Worm (Caenorhabditis elegans) whole organism, L4 larva: ENCODE data around the gene srxa-18.

Experiments used
- F37D6.2 ChIP-seq: sonication (generic microtip); optimal IDR thresholded peaks from 2 replicates; lab custom pipeline; 2016; ENCODE audit warnings: mild to moderate bottlenecking, missing genetic modification characterization, missing compliant biosample characterization
- R02D3.7 ChIP-seq: fragments of 150-350 bp; sonication (generic microtip); optimal IDR thresholded peaks from 3 replicates; lab custom pipeline; 2014; ENCODE audit warnings: missing biosample characterization, missing genetic modification characterization
- ZK546.5 ChIP-seq, 2 experiments: sonication (generic microtip); optimal IDR thresholded peaks; 2 replicates each; lab custom pipeline; 2017; ENCODE audit warnings: missing biosample characterization in 2 of 2, missing genetic modification characterization in 2 of 2
- aha-1 ChIP-seq: fragments of 150-350 bp; peaks from one replicate; lab custom pipeline; 2014; ENCODE audit warnings: missing biosample characterization, missing genetic modification characterization
- attf-4 ChIP-seq: sonication (generic microtip); optimal IDR thresholded peaks from 3 replicates; lab custom pipeline; 2017; ENCODE audit warnings: missing biosample characterization, missing genetic modification characterization
- ceh-32 ChIP-seq: sonication (generic microtip); optimal IDR thresholded peaks from 2 replicates; lab custom pipeline; 2016; ENCODE audit warnings: mild to moderate bottlenecking, missing genetic modification characterization, missing compliant biosample characterization; ENCODE audit not compliant: poor library complexity
- ctbp-1 ChIP-seq: fragments of 200-800 bp; sonication (Bioruptor generic); IDR thresholded peaks from 2 replicates; pipeline ENCODE4 v1.3.6; 2022; ENCODE audit warnings: missing genetic modification reagents, missing genetic modification characterization, missing compliant biosample characterization
- daf-12 ChIP-seq: fragments of 150-350 bp; optimal IDR thresholded peaks from 2 replicates; lab custom pipeline; 2014; ENCODE audit warnings: missing biosample characterization, missing genetic modification reagents, missing genetic modification characterization
- daf-16 ChIP-seq, 3 experiments: sonication (generic microtip); optimal IDR thresholded peaks; 2 replicates each; lab custom pipeline; 2016 to 2017; ENCODE audit warnings: missing genetic modification characterization in 3 of 3, missing genetic modification reagents in 3 of 3, mild to moderate bottlenecking in 2 of 3, missing compliant biosample characterization in 2 of 3, missing biosample characterization in 1 of 3, moderate library complexity in 1 of 3
- dmd-8 ChIP-seq: fragments of 200-800 bp; sonication (Bioruptor generic); IDR thresholded peaks from 2 replicates; pipeline ENCODE4 v1.3.6; 2022; ENCODE audit warnings: missing genetic modification characterization, missing compliant biosample characterization
- gei-8 ChIP-seq: fragments of 200-800 bp; sonication (Bioruptor generic); optimal IDR thresholded peaks from 2 replicates; lab custom pipeline; 2018; ENCODE audit warnings: mild to moderate bottlenecking, missing genetic modification characterization, missing compliant biosample characterization
- hif-1 ChIP-seq, 2 experiments: sonication (generic microtip); optimal IDR thresholded peaks; 2 replicates each; lab custom pipeline; 2016 to 2017; ENCODE audit warnings: missing compliant biosample characterization in 2 of 2, missing genetic modification characterization in 2 of 2, missing genetic modification reagents in 2 of 2, missing genotype in 2 of 2, mild to moderate bottlenecking in 1 of 2
- hlh-11 ChIP-seq: fragments of 200-800 bp; sonication (Bioruptor generic); optimal IDR thresholded peaks from 2 replicates; lab custom pipeline; 2018; ENCODE audit warnings: mild to moderate bottlenecking, missing genetic modification characterization, missing compliant biosample characterization
- hmg-1.1 ChIP-seq: fragments of 200-800 bp; sonication (Bioruptor generic); IDR thresholded peaks from 2 replicates; pipeline ENCODE4 v1.3.6; 2022; ENCODE audit warnings: missing genetic modification reagents, missing genetic modification characterization, missing compliant biosample characterization
- lin-13 ChIP-seq: fragments of 150-350 bp; optimal IDR thresholded peaks from 2 replicates; lab custom pipeline; 2014; ENCODE audit warnings: missing biosample characterization, missing genetic modification reagents, missing genetic modification characterization
- lin-38 ChIP-seq: fragments of 200-800 bp; sonication (Bioruptor generic); IDR thresholded peaks from 2 replicates; pipeline ENCODE4 v1.3.6; 2022; ENCODE audit warnings: missing genetic modification reagents, missing genetic modification characterization, missing compliant biosample characterization
- lsy-2 ChIP-seq, 2 experiments: fragments of 150-350 bp in 1 of 2; sonication (generic microtip) in 1 of 2; optimal IDR thresholded peaks; 2 replicates each; lab custom pipeline; 2014 to 2017; ENCODE audit warnings: missing biosample characterization in 2 of 2, missing genetic modification characterization in 2 of 2
- mep-1 ChIP-seq: fragments of 150-350 bp; sonication (generic microtip); optimal IDR thresholded peaks from 3 replicates; lab custom pipeline; 2014; ENCODE audit warnings: missing biosample characterization, missing genetic modification characterization
- mes-2 ChIP-seq: sonication (generic microtip); optimal IDR thresholded peaks from 2 replicates; lab custom pipeline; 2016; ENCODE audit warnings: missing genotype, mild to moderate bottlenecking, missing genetic modification characterization, missing compliant biosample characterization; ENCODE audit not compliant: poor library complexity, severe bottlenecking
- nhr-11 ChIP-seq: fragments of 150-350 bp; optimal IDR thresholded peaks from 2 replicates; lab custom pipeline; 2014; ENCODE audit warnings: missing biosample characterization, missing genetic modification characterization
- nhr-76 ChIP-seq: fragments of 150-350 bp; optimal IDR thresholded peaks from 2 replicates; lab custom pipeline; 2014; ENCODE audit warnings: missing biosample characterization, missing genetic modification characterization
- set-16 ChIP-seq: fragments of 200-800 bp; sonication (Bioruptor generic); IDR thresholded peaks from 2 replicates; pipeline ENCODE4 v1.3.6; 2022; ENCODE audit warnings: missing genetic modification reagents, missing genetic modification characterization, missing compliant biosample characterization
- snpc-1.2 ChIP-seq: fragments of 200-800 bp; sonication (Bioruptor generic); IDR thresholded peaks from 2 replicates; pipeline ENCODE4 v1.3.6; 2022; ENCODE audit warnings: missing genetic modification reagents, missing genetic modification characterization, missing compliant biosample characterization
- tra-1 ChIP-seq: fragments of 200-800 bp; sonication (Bioruptor generic); IDR thresholded peaks from 2 replicates; pipeline ENCODE4 v1.3.6; 2022; ENCODE audit warnings: missing genetic modification reagents, missing genetic modification characterization, missing compliant biosample characterization
- unc-130 ChIP-seq: sonication (generic microtip); optimal IDR thresholded peaks from 2 replicates; lab custom pipeline; 2016; ENCODE audit warnings: missing genetic modification reagents, missing genetic modification characterization, missing compliant biosample characterization
- unc-62 ChIP-seq, 3 experiments: fragments of 150-350 bp in 1 of 3; sonication (generic microtip); optimal IDR thresholded peaks in 2 of 3; peaks in 1 of 3; 1 replicate in 1 of 3; 2 replicates in 2 of 3; lab custom pipeline; 2014 to 2017; ENCODE audit warnings: missing biosample characterization in 3 of 3, missing genetic modification characterization in 3 of 3, missing genetic modification reagents in 3 of 3, missing genotype in 1 of 3

The srxa-18 gene

ce11 chrV:10146787-10147186, 26.0 kb upstream of the srxa-18 start:
- TF ChIP-seq mep-1 (tag; lab: Kevin White, UChicago) (no peak), daf-16 (GFP tag; optimal IDR thresholded peaks at IDR 0.05; lab: Kevin White, UChicago) (peak in 1 of 2 experiments; percentile 20), daf-16 (tag; optimal IDR thresholded peaks at IDR 0.05; lab: Kevin White, UChicago) (no peak), hif-1 (tag; optimal IDR thresholded peaks at IDR 0.05; lab: Kevin White, UChicago) (peak in 1 of 2 experiments; percentile 78), unc-62 (GFP tag; optimal IDR thresholded peaks at IDR 0.05 in 1 of 2; lab: Kevin White, UChicago) (peak in 1 of 2 experiments; percentile 19), unc-62 (tag; optimal IDR thresholded peaks at IDR 0.05; lab: Kevin White, UChicago) (no peak), aha-1 (peak; percentile 82), nhr-11 (tag; lab: Kevin White, UChicago) (peak; percentile 35), F37D6.2 (tag; lab: Kevin White, UChicago) (no peak), daf-12 (tag; lab: Kevin White, UChicago) (no peak)

- TF ChIP-seq dmd-8 (GFP tag; lab: Robert Waterston, UW) (no peak), attf-4 (tag; lab: Kevin White, UChicago) (no peak), ZK546.5 (tag; optimal IDR thresholded peaks at IDR 0.05; lab: Kevin White, UChicago) (no peak), ceh-32 (tag; lab: Kevin White, UChicago) (no peak), ctbp-1 (GFP tag; lab: Robert Waterston, UW) (no peak), aha-1 (peak; percentile 11), hmg-1.1 (GFP tag; lab: Robert Waterston, UW) (no peak), hlh-11 (tag; lab: Kevin White, UChicago) (peak; percentile 5)
- TF ChIP-seq, all 104 proteins: peak for 2
Measured at ce11 chrV:10145653-10146052, 24.9 kb upstream of the srxa-18 start, which contains the start of gene C51E3.9. Gene C51E3.9, plus strand, starts transcription at chrV:10145953.

- TF ChIP-seq set-16 (GFP tag; lab: Robert Waterston, UW) (peak; percentile 63), snpc-1.2 (GFP tag; lab: Robert Waterston, UW) (peak; percentile 63; the same call in 1 of the 2 replicates), lin-38 (GFP tag; lab: Robert Waterston, UW) (peak; percentile 60)
- TF ChIP-seq, all 104 proteins: peak for 3; not testable (repeated sequence) for 101
Measured at ce11 chrV:10138582-10138981, 17.8 kb upstream of the srxa-18 start.

- TF ChIP-seq set-16 (GFP tag; lab: Robert Waterston, UW): peak; percentile 47; the same call in 1 of the 2 replicates
Measured at ce11 chrV:10136644-10137043, 15.8 kb upstream of the srxa-18 start.

ce11 chrV:10134077-10134693, 13.4 kb upstream of the srxa-18 start, which contains the start of the genes C08B6.18, wdr-20 and C08B6.8:
Gene C08B6.18, minus strand, starts transcription at chrV:10134127.
Gene wdr-20, minus strand, starts transcription at chrV:10134158.
Gene C08B6.8, plus strand, starts transcription at chrV:10134643.
- TF ChIP-seq mes-2 (tag; lab: Kevin White, UChicago) (peak; percentile 21), R02D3.7 (tag; lab: Kevin White, UChicago) (no peak), nhr-76 (no peak), lin-38 (GFP tag; lab: Robert Waterston, UW) (peak; percentile 62), lsy-2 (tag; optimal IDR thresholded peaks at IDR 0.05; lab: Kevin White, UChicago) (peak in 1 of 2 experiments; percentile 44)

- TF ChIP-seq unc-130: no peak
- TF ChIP-seq dmd-8 (GFP tag; lab: Robert Waterston, UW): peak; percentile 60; the same call in 1 of the 2 replicates
Measured at ce11 chrV:10133277-10133676, 12.5 kb upstream of the srxa-18 start.

ce11 chrV:10130195-10130594, 9.4 kb upstream of the srxa-18 start, which contains the start of gene aos-1:
Gene aos-1, minus strand, starts transcription at chrV:10130295.
- no peak for TF ChIP-seq F37D6.2 (tag; lab: Kevin White, UChicago)
- TF ChIP-seq gei-8 (GFP tag; lab: Kevin White, UChicago): no peak
- no peak for TF ChIP-seq lin-13
- no peak for TF ChIP-seq tra-1 (GFP tag; lab: Robert Waterston, UW)
